Worm (Caenorhabditis elegans) whole organism, L3 larva: Measurements from ENCODE around the gene F47E1.20.

Experiments
- ceh-28 ChIP-seq: fragments of 150-350 bp; optimal IDR thresholded peaks from 2 replicates; lab custom pipeline; 2014; ENCODE audit warnings: missing biosample characterization, missing genetic modification reagents, missing genetic modification characterization
- ceh-9 ChIP-seq: sonication (generic microtip); optimal IDR thresholded peaks from 2 replicates; lab custom pipeline; 2018; ENCODE audit warnings: missing biosample characterization, missing genetic modification characterization
- elt-2 ChIP-seq: sonication (generic microtip); optimal IDR thresholded peaks from 2 replicates; lab custom pipeline; 2016; ENCODE audit warnings: missing genetic modification reagents, mild to moderate bottlenecking, missing genetic modification characterization, missing compliant biosample characterization
- elt-3 ChIP-seq, 3 experiments: fragments of 150-350 bp in 1 of 3; sonication (generic microtip) in 2 of 3; optimal IDR thresholded peaks; 2 replicates in 2 of 3; 4 replicates in 1 of 3; lab custom pipeline; 2014 to 2017; ENCODE audit warnings: missing biosample characterization in 3 of 3, missing genetic modification characterization in 3 of 3
- fkh-10 ChIP-seq: sonication (generic microtip); optimal IDR thresholded peaks from 2 replicates; lab custom pipeline; 2017; ENCODE audit warnings: missing biosample characterization, missing genetic modification reagents, missing genetic modification characterization
- fos-1 ChIP-seq: fragments of 150-350 bp; optimal IDR thresholded peaks from 2 replicates; lab custom pipeline; 2014; ENCODE audit warnings: missing biosample characterization, missing genetic modification characterization
- mml-1 ChIP-seq: fragments of 150-350 bp; sonication (generic microtip); optimal IDR thresholded peaks from 3 replicates; lab custom pipeline; 2014; ENCODE audit warnings: missing biosample characterization, missing genetic modification characterization
- nhr-12 ChIP-seq: fragments of 150-350 bp; optimal IDR thresholded peaks from 2 replicates; lab custom pipeline; 2014; ENCODE audit warnings: missing biosample characterization, missing genetic modification characterization
- nhr-237 ChIP-seq: fragments of 150-350 bp; optimal IDR thresholded peaks from 2 replicates; lab custom pipeline; 2014; ENCODE audit warnings: missing biosample characterization, missing genetic modification characterization
- nhr-28 ChIP-seq: fragments of 150-350 bp; optimal IDR thresholded peaks from 2 replicates; lab custom pipeline; 2014; ENCODE audit warnings: missing biosample characterization, missing genetic modification characterization
- nhr-77 ChIP-seq: fragments of 150-350 bp; optimal IDR thresholded peaks from 2 replicates; lab custom pipeline; 2014; ENCODE audit warnings: missing biosample characterization, missing genetic modification characterization
- pqm-1 ChIP-seq: fragments of 150-350 bp; optimal IDR thresholded peaks from 2 replicates; lab custom pipeline; 2017; ENCODE audit warnings: missing biosample characterization, missing genetic modification characterization, inconsistent platforms
- unc-62 ChIP-seq: fragments of 150-350 bp; sonication (generic microtip); optimal IDR thresholded peaks from 4 replicates; lab custom pipeline; 2014; ENCODE audit warnings: missing biosample characterization, missing genetic modification reagents, missing genetic modification characterization
- ztf-11 ChIP-seq: fragments of 150-350 bp; optimal IDR thresholded peaks from 2 replicates; lab custom pipeline; 2014; ENCODE audit warnings: missing biosample characterization, missing genetic modification characterization

DNA sequence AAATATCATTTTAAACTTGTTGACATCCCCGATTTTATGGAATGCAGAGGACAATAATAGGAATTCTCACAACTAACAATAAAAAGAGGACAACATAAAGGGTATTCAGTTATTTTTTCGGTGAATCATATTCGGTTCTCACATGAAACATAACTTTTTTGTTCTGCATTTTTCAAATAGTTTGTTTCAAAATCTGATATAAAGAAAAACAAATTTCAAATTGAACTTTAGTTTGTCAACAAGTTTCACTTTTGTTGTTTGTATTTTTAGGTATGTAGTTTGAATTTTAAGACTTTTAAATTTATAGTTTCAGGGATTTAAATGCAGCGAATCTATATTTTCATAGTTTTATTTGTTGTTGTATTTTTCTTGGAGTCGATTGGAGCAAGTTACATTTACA lies 13.8 kb downstream of the F47E1.20 start, which contains the start of gene F47E1.4:
- TF ChIP-seq ceh-28 (tag; lab: Kevin White, UChicago) (no peak), unc-62 (GFP tag; lab: Kevin White, UChicago) (no peak), nhr-28 (tag; lab: Kevin White, UChicago) (no peak), elt-2 (no peak), mml-1 (tag; lab: Kevin White, UChicago) (no peak), nhr-12 (tag; lab: Kevin White, UChicago) (no peak), fos-1 (no peak), ztf-11 (tag; lab: Kevin White, UChicago) (no peak), nhr-77 (no peak), nhr-237 (tag; lab: Kevin White, UChicago) (no peak), fkh-10 (GFP tag; lab: Kevin White, UChicago) (no peak), elt-3 (tag; optimal IDR thresholded peaks at IDR 0.05; lab: Kevin White, UChicago) (no peak), pqm-1 (tag; lab: Kevin White, UChicago) (no peak), ceh-9 (tag; lab: Kevin White, UChicago) (no peak)
